Worm (Caenorhabditis elegans): ENCODE data around the gene twk-33.
A peak's percentile ranks its signal among the peaks of the same experiment; 100 is the strongest.

- TF ChIP-seq tra-4 (tag; optimal IDR thresholded peaks at IDR 0.05) (no peak), hmg-4 (GFP tag; optimal IDR thresholded peaks at IDR 0.05) (no peak), ama-1 (optimal IDR thresholded peaks at IDR 0.05) (no peak), ceh-36 (tag; optimal IDR thresholded peaks at IDR 0.05) (peak; percentile 71), flt-1 (GFP tag; IDR thresholded peaks at IDR 0.05) (no peak), F13C5.2 (tag; optimal IDR thresholded peaks at IDR 0.05) (no peak), pes-1 (GFP tag; IDR thresholded peaks at IDR 0.05) (no peak), ets-7 (tag; optimal IDR thresholded peaks at IDR 0.05) (no peak)
Observed at ce11 chrV:17743802-17744201, 29.6 kb upstream of the twk-33 start.

Measured in whole organism, early embryonic.